Worm (Caenorhabditis elegans) whole organism, midembryonic: ENCODE measurements around the gene pgm-2.

ENCODE experiments used
- T22C8.4 ChIP-seq: fragments of 200-800 bp; sonication (Bioruptor generic); IDR thresholded peaks from 2 replicates; pipeline ENCODE4 v1.3.6; 2022; ENCODE audit warnings: missing genetic modification characterization, missing compliant biosample characterization
- cog-1 ChIP-seq: sonication (generic microtip); optimal IDR thresholded peaks from 2 replicates; lab custom pipeline; 2016; ENCODE audit warnings: missing genetic modification characterization, missing compliant biosample characterization
- flt-1 ChIP-seq: fragments of 200-800 bp; sonication (Bioruptor generic); IDR thresholded peaks from 2 replicates; pipeline ENCODE4 v1.3.6; 2022; ENCODE audit warnings: missing genetic modification characterization, missing compliant biosample characterization
- med-1 ChIP-seq: sonication (generic microtip); optimal IDR thresholded peaks from 2 replicates; lab custom pipeline; 2017; ENCODE audit warnings: missing genetic modification characterization, mild to moderate bottlenecking, missing compliant biosample characterization, antibody characterized with exemption, missing genetic modification reagents; ENCODE audit not compliant: insufficient read depth
- ref-1 ChIP-seq: fragments of 200-800 bp; sonication (Bioruptor generic); conservative IDR thresholded peaks from 2 replicates; pipeline ENCODE4 v1.3.6; 2022; ENCODE audit warnings: missing genetic modification reagents, missing genetic modification characterization, missing compliant biosample characterization
- tab-1 ChIP-seq: fragments of 200-800 bp; sonication (Bioruptor generic); IDR thresholded peaks from 2 replicates; pipeline ENCODE4 v1.3.6; 2022; ENCODE audit warnings: missing genetic modification characterization, missing compliant biosample characterization
- ztf-23 ChIP-seq: fragments of 200-800 bp; sonication (Bioruptor generic); IDR thresholded peaks from 2 replicates; pipeline ENCODE4 v1.3.6; 2022; ENCODE audit warnings: missing genetic modification reagents, missing genetic modification characterization, missing compliant biosample characterization
- ztf-29 ChIP-seq: fragments of 200-800 bp; sonication (Bioruptor generic); IDR thresholded peaks from 2 replicates; pipeline ENCODE4 v1.3.6; 2022; ENCODE audit warnings: missing genetic modification reagents, missing genetic modification characterization, missing compliant biosample characterization

DNA sequence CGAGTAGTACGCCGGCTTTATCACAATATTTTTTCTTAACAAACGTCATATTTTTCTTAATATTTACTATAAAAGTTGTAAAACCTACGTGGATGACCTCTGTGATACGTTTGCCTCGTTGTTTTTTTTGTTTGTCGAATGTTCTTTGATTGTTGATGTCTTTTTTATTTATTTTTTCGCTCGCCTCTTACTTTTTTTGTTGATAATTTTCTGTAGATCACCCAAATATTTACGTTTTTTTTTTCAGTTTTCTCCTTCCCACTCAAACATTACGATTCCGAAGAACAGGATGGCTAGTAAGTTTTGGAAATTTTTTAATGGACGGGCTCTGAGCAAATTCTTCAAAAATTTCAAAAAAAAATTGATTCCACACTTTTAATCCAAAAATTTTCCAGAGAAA lies 38.8 kb upstream of the pgm-2 start:
- no peak for TF ChIP-seq ref-1
- TF ChIP-seq med-1 (GFP tag; lab: Kevin White, UChicago): no peak
- no peak for TF ChIP-seq ztf-29 (GFP tag; lab: Robert Waterston, UW)
- TF ChIP-seq flt-1: no peak
- TF ChIP-seq tab-1 (GFP tag; lab: Robert Waterston, UW): no peak
- TF ChIP-seq cog-1 (tag; lab: Kevin White, UChicago): no peak
- no peak for TF ChIP-seq ztf-23 (GFP tag; lab: Robert Waterston, UW)
- TF ChIP-seq T22C8.4 (GFP tag; lab: Robert Waterston, UW): no peak
